Fruit fly (Drosophila melanogaster): ENCODE results near the gene Paip2.

dm6 chr3R:12993018-12993417 lies 12.4 kb downstream of the Paip2 start, which contains the start of gene yellow-f:
- TF ChIP-seq CG7101 (tag; optimal IDR thresholded peaks at IDR 0.05) (no peak), ovo (GFP tag; optimal IDR thresholded peaks at IDR 0.05) (no peak), CG7045 (GFP tag; optimal IDR thresholded peaks at IDR 0.05) (no peak), cic (GFP tag; optimal IDR thresholded peaks at IDR 0.05) (no peak), CG11617 (GFP tag; optimal IDR thresholded peaks at IDR 0.05) (no peak), Mnt (GFP tag; optimal IDR thresholded peaks at IDR 0.05) (no peak), Clk (GFP tag; optimal IDR thresholded peaks at IDR 0.05) (no peak)

Measured in whole organism, adult.